Worm (Caenorhabditis elegans): ENCODE results near the gene ZK622.4.

DNA sequence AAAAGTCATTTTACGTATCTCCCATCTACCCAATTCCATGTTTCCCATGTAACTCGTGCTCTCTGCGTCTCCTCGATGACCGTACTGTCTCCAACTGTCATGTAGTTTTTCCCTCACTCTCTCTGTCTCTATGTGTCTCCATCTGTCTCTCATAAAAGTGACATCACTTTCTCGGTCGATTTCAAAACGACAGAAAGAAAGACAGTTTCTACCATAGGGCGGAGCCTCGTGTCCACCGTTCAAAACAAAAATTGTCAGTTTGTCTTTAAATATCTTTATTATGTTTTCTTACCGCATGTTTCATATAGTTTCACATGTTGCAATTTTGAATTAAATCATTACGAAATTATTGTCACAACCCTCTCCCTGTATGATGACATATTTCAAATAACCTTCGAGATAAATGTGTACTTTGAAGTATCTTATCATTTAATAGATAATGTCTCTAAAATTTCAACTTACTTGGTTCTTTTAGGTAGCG, 37.7 kb downstream of the ZK622.4 start:
- no peak for TF ChIP-seq zag-1 (tag; optimal IDR thresholded peaks at IDR 0.05)
- no peak for TF ChIP-seq ama-1 (optimal IDR thresholded peaks at IDR 0.05)
- peak; percentile 10 for TF ChIP-seq lin-15B (tag; optimal IDR thresholded peaks at IDR 0.05)
